Fruit fly (Drosophila melanogaster) whole organism, adult: ENCODE results near the gene Ugt35C1.

Source experiments
- CG1620 ChIP-seq: fragments of 200-800 bp; sonication (Bioruptor generic); optimal IDR thresholded peaks from 2 replicates; lab custom pipeline; 2016; ENCODE audit warnings: missing biosample characterization, missing genetic modification characterization
- CG33017 ChIP-seq: fragments of 200-800 bp; sonication (Bioruptor generic); optimal IDR thresholded peaks from 2 replicates; lab custom pipeline; 2018; ENCODE audit warnings: missing biosample characterization, mild to moderate bottlenecking, missing genetic modification characterization, moderate library complexity
- CG5204 ChIP-seq: fragments of 200-800 bp; sonication (Bioruptor generic); optimal IDR thresholded peaks from 2 replicates; lab custom pipeline; 2016; ENCODE audit warnings: missing biosample characterization, missing genetic modification characterization
- Crg-1 ChIP-seq: fragments of 200-800 bp; sonication (Bioruptor generic); optimal IDR thresholded peaks from 2 replicates; lab custom pipeline; 2016; ENCODE audit warnings: missing biosample characterization, missing genetic modification characterization
- Hr96 ChIP-seq: fragments of 200-800 bp; sonication (Bioruptor generic); optimal IDR thresholded peaks from 2 replicates; lab custom pipeline; 2016; ENCODE audit warnings: missing biosample characterization, missing genetic modification characterization
- kay ChIP-seq: fragments of 200-800 bp; sonication (Bioruptor generic); peaks from one replicate; lab custom pipeline; 2016; ENCODE audit warnings: missing biosample characterization, missing genetic modification characterization, borderline replicate concordance
- ovo ChIP-seq: fragments of 200-800 bp; sonication (Bioruptor generic); optimal IDR thresholded peaks from 2 replicates; lab custom pipeline; 2016; ENCODE audit warnings: missing biosample characterization, missing genetic modification characterization
- toe ChIP-seq: fragments of 200-800 bp; sonication (Bioruptor generic); optimal IDR thresholded peaks from 2 replicates; lab custom pipeline; 2016; ENCODE audit warnings: missing biosample characterization, missing genetic modification characterization

dm6 chr3R:11160907-11161306 is 32.8 kb upstream of the Ugt35C1 start, which contains the start of gene CG4757:
- TF ChIP-seq CG1620 (GFP tag; lab: Kevin White, UChicago) (no peak), Hr96 (GFP tag; lab: Kevin White, UChicago) (no peak), ovo (no peak), toe (no peak), CG33017 (tag; lab: Kevin White, UChicago) (no peak), kay (GFP tag; lab: Kevin White, UChicago) (no peak), Crg-1 (no peak), CG5204 (no peak)
